Fruit fly (Drosophila melanogaster): Measurements from ENCODE around the gene CG8300.

- TF ChIP-seq CG8478 (optimal IDR thresholded peaks at IDR 0.05) (no peak), Dll (optimal IDR thresholded peaks at IDR 0.05) (no peak), psq (optimal IDR thresholded peaks at IDR 0.05) (no peak), pan (optimal IDR thresholded peaks at IDR 0.05) (no peak), usp (GFP tag; optimal IDR thresholded peaks at IDR 0.05) (no peak), EcR (GFP tag; optimal IDR thresholded peaks at IDR 0.05) (no peak)
Measured at dm6 chrX:7151290-7152038, 46.8 kb downstream of the CG8300 start.

Data from whole organism.